Fruit fly (Drosophila melanogaster) whole organism, prepupa: ENCODE measurements around the gene Snx3.

Experiments used
- Blimp-1 ChIP-seq: fragments of 200-800 bp; sonication (Bioruptor generic); optimal IDR thresholded peaks from 3 replicates; lab custom pipeline; 2017; ENCODE audit warnings: missing biosample characterization, missing genetic modification characterization, mild to moderate bottlenecking, moderate library complexity, missing genetic modification reagents
- CG10631 ChIP-seq: fragments of 200-800 bp; sonication (Bioruptor generic); optimal IDR thresholded peaks from 2 replicates; lab custom pipeline; 2016; ENCODE audit warnings: missing biosample characterization, missing genetic modification characterization
- CG10669 ChIP-seq: fragments of 200-800 bp; sonication (Bioruptor generic); optimal IDR thresholded peaks from 3 replicates; lab custom pipeline; 2018; ENCODE audit warnings: missing biosample characterization, mild to moderate bottlenecking, missing genetic modification characterization, moderate library complexity
- CG11294 ChIP-seq: fragments of 200-800 bp; sonication (Bioruptor generic); IDR thresholded peaks from 2 replicates; pipeline ENCODE4 v1.3.6; 2022; ENCODE audit warnings: missing biosample characterization, missing genetic modification characterization
- CG11762 ChIP-seq: fragments of 200-800 bp; sonication (Bioruptor generic); optimal IDR thresholded peaks from 3 replicates; lab custom pipeline; 2016; ENCODE audit warnings: missing biosample characterization, missing genetic modification characterization; ENCODE audit not compliant: insufficient read depth
- CG11902 ChIP-seq: fragments of 200-800 bp; sonication (Bioruptor generic); optimal IDR thresholded peaks from 3 replicates; lab custom pipeline; 2016; ENCODE audit warnings: missing biosample characterization, missing genetic modification characterization
- CG1621 ChIP-seq: fragments of 200-800 bp; sonication (Bioruptor generic); optimal IDR thresholded peaks from 3 replicates; lab custom pipeline; 2018; ENCODE audit warnings: missing biosample characterization, mild to moderate bottlenecking, missing genetic modification characterization
- CG16779 ChIP-seq: fragments of 200-800 bp; sonication (Bioruptor generic); optimal IDR thresholded peaks from 3 replicates; lab custom pipeline; 2017; ENCODE audit warnings: missing biosample characterization, mild to moderate bottlenecking, missing genetic modification characterization
- CG3032 ChIP-seq: fragments of 200-800 bp; optimal IDR thresholded peaks from 2 replicates; lab custom pipeline; 2019; ENCODE audit warnings: missing biosample characterization, mild to moderate bottlenecking, missing genetic modification characterization, moderate library complexity
- CG31627 ChIP-seq: fragments of 200-800 bp; sonication (Bioruptor generic); optimal IDR thresholded peaks from 3 replicates; lab custom pipeline; 2016; ENCODE audit warnings: missing biosample characterization, missing genetic modification characterization
- CG34406 ChIP-seq: fragments of 200-800 bp; sonication (Bioruptor generic); optimal IDR thresholded peaks from 3 replicates; lab custom pipeline; 2016; ENCODE audit warnings: missing biosample characterization, missing genetic modification characterization
- CG3919 ChIP-seq: fragments of 200-800 bp; sonication (Bioruptor generic); optimal IDR thresholded peaks from 3 replicates; lab custom pipeline; 2016; ENCODE audit warnings: missing biosample characterization, missing genetic modification characterization
- CG4318 ChIP-seq: fragments of 200-800 bp; sonication (Bioruptor generic); optimal IDR thresholded peaks from 3 replicates; lab custom pipeline; 2017; ENCODE audit warnings: missing biosample characterization, mild to moderate bottlenecking, missing genetic modification characterization
- CG6163 ChIP-seq: fragments of 200-800 bp; sonication (Bioruptor generic); IDR thresholded peaks from 3 replicates; pipeline ENCODE4 v1.3.6; 2022; ENCODE audit warnings: missing biosample characterization, missing genetic modification characterization
- CG6792 ChIP-seq: fragments of 200-800 bp; sonication (Bioruptor generic); optimal IDR thresholded peaks from 3 replicates; lab custom pipeline; 2016; ENCODE audit warnings: missing biosample characterization, missing genetic modification characterization
- CG6808 ChIP-seq: fragments of 200-800 bp; sonication (Bioruptor generic); optimal IDR thresholded peaks from 3 replicates; lab custom pipeline; 2017; ENCODE audit warnings: missing biosample characterization, missing genetic modification characterization, mild to moderate bottlenecking, moderate library complexity, missing genetic modification reagents
- CG6854 ChIP-seq: fragments of 200-800 bp; sonication (Bioruptor generic); optimal IDR thresholded peaks from 2 replicates; lab custom pipeline; 2017; ENCODE audit warnings: missing biosample characterization, mild to moderate bottlenecking, missing genetic modification characterization
- CG7368 ChIP-seq: fragments of 200-800 bp; sonication (Bioruptor generic); optimal IDR thresholded peaks from 3 replicates; lab custom pipeline; 2016; ENCODE audit warnings: missing biosample characterization, missing genetic modification characterization
- CG8119 ChIP-seq: fragments of 200-800 bp; sonication (Bioruptor generic); IDR thresholded peaks from 3 replicates; pipeline ENCODE4 v1.3.6; 2022; ENCODE audit warnings: missing biosample characterization, missing genetic modification characterization
- CG8319 ChIP-seq: fragments of 200-800 bp; sonication (Bioruptor generic); optimal IDR thresholded peaks from 3 replicates; lab custom pipeline; 2016; ENCODE audit warnings: missing biosample characterization, missing genetic modification characterization
- CG8632 ChIP-seq: fragments of 200-800 bp; sonication (Bioruptor generic); optimal IDR thresholded peaks from 3 replicates; lab custom pipeline; 2016; ENCODE audit warnings: missing biosample characterization, missing genetic modification characterization
- CG9139 ChIP-seq: fragments of 200-800 bp; sonication (Bioruptor generic); optimal IDR thresholded peaks from 3 replicates; lab custom pipeline; 2017; ENCODE audit warnings: missing biosample characterization, mild to moderate bottlenecking, missing genetic modification characterization
- Eip75B ChIP-seq: fragments of 200-800 bp; sonication (Bioruptor generic); optimal IDR thresholded peaks from 3 replicates; lab custom pipeline; 2016; ENCODE audit warnings: missing biosample characterization, missing genetic modification characterization
- Eip78C ChIP-seq: fragments of 200-800 bp; sonication (Bioruptor generic); peaks from one replicate; lab custom pipeline; 2016; ENCODE audit warnings: missing biosample characterization, missing genetic modification characterization
- Eip93F ChIP-seq: fragments of 200-800 bp; sonication (Bioruptor generic); optimal IDR thresholded peaks from 2 replicates; lab custom pipeline; 2016; ENCODE audit warnings: missing biosample characterization, mild to moderate bottlenecking, missing genetic modification characterization
- Ets21C ChIP-seq: fragments of 200-800 bp; sonication (Bioruptor generic); optimal IDR thresholded peaks from 3 replicates; lab custom pipeline; 2016; ENCODE audit warnings: missing biosample characterization, missing genetic modification characterization
- Ets96B ChIP-seq: fragments of 200-800 bp; optimal IDR thresholded peaks from 2 replicates; lab custom pipeline; 2019; ENCODE audit warnings: missing biosample characterization, mild to moderate bottlenecking, missing genetic modification characterization, moderate library complexity
- Gug ChIP-seq: fragments of 200-800 bp; sonication (Bioruptor generic); IDR thresholded peaks from 2 replicates; pipeline ENCODE4 v1.3.6; 2022; ENCODE audit warnings: missing biosample characterization, missing genetic modification characterization
- Hr38 ChIP-seq: sonication (Bioruptor generic); optimal IDR thresholded peaks from 2 replicates; lab custom pipeline; 2016; ENCODE audit warnings: missing biosample characterization, missing genetic modification characterization
- Hr39 ChIP-seq: fragments of 200-800 bp; sonication (Bioruptor generic); optimal IDR thresholded peaks from 2 replicates; lab custom pipeline; 2016; ENCODE audit warnings: missing biosample characterization, missing genetic modification characterization
- Hr4 ChIP-seq: fragments of 200-800 bp; sonication (Bioruptor generic); optimal IDR thresholded peaks from 3 replicates; lab custom pipeline; 2016; ENCODE audit warnings: missing biosample characterization, missing genetic modification characterization
- Lpt ChIP-seq: fragments of 200-800 bp; sonication (Bioruptor generic); optimal IDR thresholded peaks from 3 replicates; lab custom pipeline; 2016; ENCODE audit warnings: missing biosample characterization, missing genetic modification characterization
- OdsH ChIP-seq: fragments of 200-800 bp; sonication (Bioruptor generic); optimal IDR thresholded peaks from 3 replicates; lab custom pipeline; 2016; ENCODE audit warnings: missing biosample characterization, missing genetic modification characterization
- Sox102F ChIP-seq: fragments of 200-800 bp; sonication (Bioruptor generic); optimal IDR thresholded peaks from 2 replicates; lab custom pipeline; 2016; ENCODE audit warnings: missing biosample characterization, mild to moderate bottlenecking, missing genetic modification characterization
- Sox14 ChIP-seq: fragments of 200-800 bp; sonication (Bioruptor generic); optimal IDR thresholded peaks from 3 replicates; lab custom pipeline; 2016; ENCODE audit warnings: missing biosample characterization, missing genetic modification characterization
- Sox15 ChIP-seq: fragments of 200-800 bp; sonication (Bioruptor generic); optimal IDR thresholded peaks from 3 replicates; lab custom pipeline; 2016; ENCODE audit warnings: missing biosample characterization, missing genetic modification characterization
- achi ChIP-seq: fragments of 200-800 bp; sonication (Bioruptor generic); optimal IDR thresholded peaks from 3 replicates; lab custom pipeline; 2016; ENCODE audit warnings: missing biosample characterization, missing genetic modification characterization
- acj6 ChIP-seq: fragments of 200-800 bp; sonication (Bioruptor generic); optimal IDR thresholded peaks from 3 replicates; lab custom pipeline; 2016; ENCODE audit warnings: missing biosample characterization, missing genetic modification characterization
- dac ChIP-seq: fragments of 200-800 bp; sonication (Bioruptor generic); optimal IDR thresholded peaks from 2 replicates; lab custom pipeline; 2017; ENCODE audit warnings: missing biosample characterization, mild to moderate bottlenecking, missing genetic modification characterization
- dsx ChIP-seq: fragments of 200-800 bp; optimal IDR thresholded peaks from 3 replicates; lab custom pipeline; 2019; ENCODE audit warnings: missing biosample characterization, mild to moderate bottlenecking, missing genetic modification characterization, moderate library complexity; ENCODE audit not compliant: poor library complexity, severe bottlenecking
- eg ChIP-seq: fragments of 200-800 bp; sonication (Bioruptor generic); IDR thresholded peaks from 3 replicates; pipeline ENCODE4 v1.3.6; 2022; ENCODE audit warnings: missing biosample characterization, missing genetic modification characterization
- esn ChIP-seq: fragments of 200-800 bp; sonication (Bioruptor generic); optimal IDR thresholded peaks from 2 replicates; lab custom pipeline; 2016; ENCODE audit warnings: missing biosample characterization, mild to moderate bottlenecking, missing genetic modification characterization, moderate library complexity
- fd59A ChIP-seq: fragments of 200-800 bp; sonication (Bioruptor generic); optimal IDR thresholded peaks from 2 replicates; lab custom pipeline; 2017; ENCODE audit warnings: missing biosample characterization, mild to moderate bottlenecking, missing genetic modification characterization, missing genetic modification reagents
- fd85E ChIP-seq: fragments of 200-800 bp; sonication (Bioruptor generic); optimal IDR thresholded peaks from 3 replicates; lab custom pipeline; 2016; ENCODE audit warnings: missing biosample characterization, missing genetic modification characterization
- fkh ChIP-seq: fragments of 200-800 bp; sonication (Bioruptor generic); optimal IDR thresholded peaks from 3 replicates; lab custom pipeline; 2017; ENCODE audit warnings: missing biosample characterization, mild to moderate bottlenecking, missing genetic modification characterization, moderate library complexity
- lz ChIP-seq: fragments of 200-800 bp; sonication (Bioruptor generic); optimal IDR thresholded peaks from 3 replicates; lab custom pipeline; 2016; ENCODE audit warnings: missing biosample characterization, missing genetic modification characterization
- net ChIP-seq: fragments of 200-800 bp; sonication (Bioruptor generic); optimal IDR thresholded peaks from 3 replicates; lab custom pipeline; 2016; ENCODE audit warnings: missing biosample characterization, missing genetic modification characterization
- salr ChIP-seq, 2 experiments: fragments of 200-800 bp; sonication (Bioruptor generic); optimal IDR thresholded peaks; 3 replicates each; lab custom pipeline; 2016 to 2018; ENCODE audit warnings: missing biosample characterization in 2 of 2, missing genetic modification characterization in 2 of 2, mild to moderate bottlenecking in 1 of 2
- spab ChIP-seq: fragments of 200-800 bp; sonication (Bioruptor generic); optimal IDR thresholded peaks from 2 replicates; lab custom pipeline; 2017; ENCODE audit warnings: missing biosample characterization, mild to moderate bottlenecking, missing genetic modification characterization, missing genetic modification reagents
- ss ChIP-seq, 2 experiments: fragments of 200-800 bp; sonication (Bioruptor generic); optimal IDR thresholded peaks; 2 replicates in 1 of 2; 3 replicates in 1 of 2; lab custom pipeline; 2017 to 2018; ENCODE audit warnings: mild to moderate bottlenecking in 2 of 2, missing biosample characterization in 2 of 2, missing genetic modification characterization in 2 of 2, moderate library complexity in 1 of 2
- svp ChIP-seq: fragments of 200-800 bp; sonication (Bioruptor generic); peaks from one replicate; lab custom pipeline; 2016; ENCODE audit warnings: missing biosample characterization, missing genetic modification characterization
- topi ChIP-seq: fragments of 200-800 bp; sonication (Bioruptor generic); optimal IDR thresholded peaks from 3 replicates; lab custom pipeline; 2016; ENCODE audit warnings: missing biosample characterization, missing genetic modification characterization
- vri ChIP-seq: fragments of 200-800 bp; sonication (Bioruptor generic); optimal IDR thresholded peaks from 3 replicates; lab custom pipeline; 2016; ENCODE audit warnings: missing biosample characterization, mild to moderate bottlenecking, missing genetic modification characterization

The Snx3 gene

DNA sequence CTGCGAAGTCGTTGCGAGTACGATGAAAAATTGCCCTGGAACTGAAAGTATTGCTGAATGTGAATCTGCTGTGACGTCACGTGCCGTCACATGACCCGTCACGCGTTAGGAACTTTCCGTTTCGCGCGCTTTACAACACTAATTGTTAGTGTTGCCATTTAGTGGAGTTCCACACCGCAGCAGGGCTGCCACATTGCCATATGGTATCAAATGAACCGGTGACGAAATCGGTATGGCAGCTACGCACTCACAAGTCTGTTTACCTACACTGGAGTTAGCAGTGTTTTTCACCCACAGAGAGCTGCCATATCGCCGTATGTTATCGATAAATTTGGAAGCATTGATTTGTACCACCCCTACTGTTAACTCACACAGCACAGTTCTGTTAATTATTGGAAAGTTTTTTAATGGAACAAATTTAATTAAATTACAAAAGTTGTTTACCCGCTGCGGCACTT is at the start of gene Snx3, which contains the start of gene Vha55:
Snx3 (plus strand) TSS at position 341 of the 458 bp plus-strand sequence.
Vha55 (minus strand) TSS at position 139 of the 458 bp plus-strand sequence.
- TF ChIP-seq fd85E (GFP tag; lab: Kevin White, UChicago): no peak
- TF ChIP-seq CG10631: peak; percentile 42
- no peak for TF ChIP-seq spab (GFP tag; lab: Kevin White, UChicago)
- TF ChIP-seq CG9139 (GFP tag; lab: Kevin White, UChicago): no peak
- no peak for TF ChIP-seq CG11762 (GFP tag; lab: Kevin White, UChicago)
- TF ChIP-seq CG6792: no peak
- TF ChIP-seq dsx (GFP tag; lab: Kevin White, UChicago): no peak
- TF ChIP-seq net (GFP tag; lab: Kevin White, UChicago): no peak
- TF ChIP-seq CG11902 (GFP tag; lab: Kevin White, UChicago): peak; percentile 4
- TF ChIP-seq Gug (GFP tag; lab: Robert Waterston, UW): no peak
- no peak for TF ChIP-seq acj6 (GFP tag; lab: Kevin White, UChicago)
- TF ChIP-seq Sox102F (GFP tag; lab: Kevin White, UChicago): no peak
- no peak for TF ChIP-seq salr (GFP tag; optimal IDR thresholded peaks at IDR 0.05; lab: Kevin White, UChicago)
- TF ChIP-seq Blimp-1: no peak
- peak; percentile 48 for TF ChIP-seq topi
- TF ChIP-seq fd59A (GFP tag; lab: Kevin White, UChicago): no peak
- TF ChIP-seq Hr38 (GFP tag; lab: Kevin White, UChicago): no peak
- TF ChIP-seq CG8319: no peak
- TF ChIP-seq Sox15 (GFP tag; lab: Kevin White, UChicago): no peak
- TF ChIP-seq dac (GFP tag; lab: Kevin White, UChicago): no peak
- TF ChIP-seq vri (GFP tag; lab: Kevin White, UChicago): peak; percentile 76
- TF ChIP-seq CG3032: peak; percentile 51
- no peak for TF ChIP-seq CG6854 (GFP tag; lab: Kevin White, UChicago)
- no peak for TF ChIP-seq achi (GFP tag; lab: Kevin White, UChicago)
- TF ChIP-seq svp (GFP tag; lab: Kevin White, UChicago): peak; percentile 83
- peak; percentile 4 for TF ChIP-seq Lpt (GFP tag; lab: Kevin White, UChicago)
- TF ChIP-seq esn: peak; percentile 6
- no peak for TF ChIP-seq eg (GFP tag; lab: Robert Waterston, UW)
- no peak for TF ChIP-seq CG8119 (GFP tag; lab: Robert Waterston, UW)
- TF ChIP-seq Ets96B (tag; lab: Kevin White, UChicago): no peak
- TF ChIP-seq CG34406 (GFP tag; lab: Kevin White, UChicago): no peak
- no peak for TF ChIP-seq fkh (GFP tag; lab: Kevin White, UChicago)
- no peak for TF ChIP-seq Hr4 (GFP tag; lab: Kevin White, UChicago)
- peak; percentile 27 for TF ChIP-seq Eip78C (GFP tag; lab: Kevin White, UChicago)
- TF ChIP-seq CG31627 (GFP tag; lab: Kevin White, UChicago): peak; percentile 61
- peak; percentile 16 for TF ChIP-seq Eip75B (GFP tag; lab: Kevin White, UChicago)
- no peak for TF ChIP-seq CG11294 (GFP tag; lab: Robert Waterston, UW)
- no peak for TF ChIP-seq ss (GFP tag; optimal IDR thresholded peaks at IDR 0.05; lab: Kevin White, UChicago)
- TF ChIP-seq CG7368 (GFP tag; lab: Kevin White, UChicago): no peak
- peak; percentile 58 for TF ChIP-seq Sox14
- no peak for TF ChIP-seq CG1621 (tag; lab: Kevin White, UChicago)
- no peak for TF ChIP-seq Eip93F (GFP tag; lab: Kevin White, UChicago)
- TF ChIP-seq CG10669 (GFP tag; lab: Kevin White, UChicago): no peak
- TF ChIP-seq Ets21C (GFP tag; lab: Kevin White, UChicago): peak; percentile 44
- no peak for TF ChIP-seq CG6808 (GFP tag; lab: Kevin White, UChicago)
- TF ChIP-seq lz (GFP tag; lab: Kevin White, UChicago): peak; percentile 49
- no peak for TF ChIP-seq CG4318 (GFP tag; lab: Kevin White, UChicago)
- TF ChIP-seq Hr39 (GFP tag; lab: Kevin White, UChicago): peak; percentile 54
- no peak for TF ChIP-seq CG6163 (GFP tag; lab: Robert Waterston, UW)
- no peak for TF ChIP-seq CG8632
- TF ChIP-seq OdsH: peak; percentile 30
- TF ChIP-seq CG16779 (tag; lab: Kevin White, UChicago): peak; percentile 19
- TF ChIP-seq CG3919: peak; percentile 51
